Worm (Caenorhabditis elegans) whole organism, midembryonic: ENCODE data around the gene pat-12.

ENCODE experiments used
- T22C8.4 ChIP-seq: fragments of 200-800 bp; sonication (Bioruptor generic); IDR thresholded peaks from 2 replicates; pipeline ENCODE4 v1.3.6; 2022; ENCODE audit warnings: missing genetic modification characterization, missing compliant biosample characterization
- cog-1 ChIP-seq: sonication (generic microtip); optimal IDR thresholded peaks from 2 replicates; lab custom pipeline; 2016; ENCODE audit warnings: missing genetic modification characterization, missing compliant biosample characterization
- flt-1 ChIP-seq: fragments of 200-800 bp; sonication (Bioruptor generic); IDR thresholded peaks from 2 replicates; pipeline ENCODE4 v1.3.6; 2022; ENCODE audit warnings: missing genetic modification characterization, missing compliant biosample characterization
- klf-2 ChIP-seq: fragments of 200-800 bp; sonication (Bioruptor generic); conservative IDR thresholded peaks from 2 replicates; pipeline ENCODE4 v1.3.6; 2022; ENCODE audit warnings: missing genetic modification reagents, missing genetic modification characterization, missing compliant biosample characterization
- med-1 ChIP-seq: sonication (generic microtip); optimal IDR thresholded peaks from 2 replicates; lab custom pipeline; 2017; ENCODE audit warnings: missing genetic modification characterization, mild to moderate bottlenecking, missing compliant biosample characterization, antibody characterized with exemption, missing genetic modification reagents; ENCODE audit not compliant: insufficient read depth
- tab-1 ChIP-seq: fragments of 200-800 bp; sonication (Bioruptor generic); IDR thresholded peaks from 2 replicates; pipeline ENCODE4 v1.3.6; 2022; ENCODE audit warnings: missing genetic modification characterization, missing compliant biosample characterization
- ztf-23 ChIP-seq: fragments of 200-800 bp; sonication (Bioruptor generic); IDR thresholded peaks from 2 replicates; pipeline ENCODE4 v1.3.6; 2022; ENCODE audit warnings: missing genetic modification reagents, missing genetic modification characterization, missing compliant biosample characterization
- ztf-29 ChIP-seq: fragments of 200-800 bp; sonication (Bioruptor generic); IDR thresholded peaks from 2 replicates; pipeline ENCODE4 v1.3.6; 2022; ENCODE audit warnings: missing genetic modification reagents, missing genetic modification characterization, missing compliant biosample characterization

DNA sequence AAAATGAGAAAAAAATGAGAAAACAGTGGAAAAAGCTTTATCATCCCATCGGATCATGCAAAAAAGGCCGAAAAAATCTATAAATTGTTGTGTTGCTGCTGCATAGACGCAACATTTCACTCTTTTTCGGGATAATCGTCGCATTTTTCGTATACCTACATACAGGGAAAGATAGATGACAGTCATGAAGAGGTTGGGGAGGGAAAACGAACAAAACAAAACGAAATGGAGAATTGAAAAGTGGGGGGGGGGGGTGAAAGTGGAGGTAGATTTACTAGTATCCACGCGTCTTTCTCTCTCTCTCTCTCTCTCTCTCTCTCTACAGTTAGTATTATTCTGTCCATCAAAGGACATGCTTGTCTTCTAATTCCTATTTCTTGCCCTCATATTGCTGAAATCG lies 7.8 kb downstream of the pat-12 start:
- no peak for TF ChIP-seq med-1 (GFP tag; lab: Kevin White, UChicago)
- no peak for TF ChIP-seq cog-1 (tag; lab: Kevin White, UChicago)
- no peak for TF ChIP-seq flt-1 (GFP tag; lab: Robert Waterston, UW)
- TF ChIP-seq klf-2 (GFP tag; lab: Robert Waterston, UW): no peak
- TF ChIP-seq ztf-29 (GFP tag; lab: Robert Waterston, UW): no peak
- no peak for TF ChIP-seq tab-1
- no peak for TF ChIP-seq T22C8.4 (GFP tag; lab: Robert Waterston, UW)
- TF ChIP-seq ztf-23 (GFP tag; lab: Robert Waterston, UW): no peak
